Worm (Caenorhabditis elegans): ENCODE measurements around the gene fbxc-30.

DNA sequence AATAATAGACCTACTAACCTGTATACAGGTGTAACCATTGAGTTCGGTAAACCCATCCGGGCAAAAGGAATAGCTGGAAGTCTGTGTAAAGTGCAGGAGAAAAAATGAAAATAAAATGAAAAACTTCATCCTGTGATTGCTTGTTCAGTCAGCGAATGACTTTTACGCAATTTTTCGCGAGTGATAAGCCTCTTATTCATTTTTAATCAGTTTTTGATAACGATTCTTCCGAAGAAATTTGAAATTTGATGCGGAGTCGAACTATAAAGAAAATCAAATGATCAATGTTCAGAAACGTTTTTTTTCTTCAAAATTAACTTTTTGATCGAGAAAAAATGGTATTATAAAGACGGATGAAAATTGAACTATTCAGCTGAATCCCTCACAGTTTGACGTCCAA lies 5.4 kb downstream of the fbxc-30 start:
- no peak for TF ChIP-seq C06A6.2 (GFP tag; conservative IDR thresholded peaks at IDR 0.05)
- TF ChIP-seq unc-130 (GFP tag; optimal IDR thresholded peaks at IDR 0.05), result no peak
- TF ChIP-seq Y79H2A.3 (GFP tag; conservative IDR thresholded peaks at IDR 0.05), result no peak
- TF ChIP-seq D2030.7 (GFP tag; IDR thresholded peaks at IDR 0.05), result no peak
- no peak for TF ChIP-seq mel-28 (tag; optimal IDR thresholded peaks at IDR 0.05; ENCODE audit: borderline replicate concordance)
- no peak for TF ChIP-seq athp-1 (tag; optimal IDR thresholded peaks at IDR 0.05)
- no peak for TF ChIP-seq nfyb-1 (GFP tag; IDR thresholded peaks at IDR 0.05)
- TF ChIP-seq snpc-4 (GFP tag; optimal IDR thresholded peaks at IDR 0.05), result no peak
- TF ChIP-seq snpc-4 (tag; optimal IDR thresholded peaks at IDR 0.05), result no peak
- no peak for TF ChIP-seq ceh-40 (GFP tag; IDR thresholded peaks at IDR 0.05)
- TF ChIP-seq ztf-22 (GFP tag; optimal IDR thresholded peaks at IDR 0.05), result no peak
- no peak for TF ChIP-seq ztf-3 (GFP tag; optimal IDR thresholded peaks at IDR 0.05)
- TF ChIP-seq cebp-1 (GFP tag; IDR thresholded peaks at IDR 0.05), result no peak
- no peak for TF ChIP-seq cebp-1 (tag; optimal IDR thresholded peaks at IDR 0.05)
